Worm (Caenorhabditis elegans) whole organism, late embryonic: ENCODE measurements around the gene msrp-7.

ENCODE experiments used
- elt-2 ChIP-seq: sonication (generic microtip); optimal IDR thresholded peaks from 2 replicates; lab custom pipeline; 2016; ENCODE audit warnings: missing genetic modification reagents, missing genetic modification characterization, missing compliant biosample characterization
- lim-6 ChIP-seq: sonication (generic microtip); optimal IDR thresholded peaks from 2 replicates; lab custom pipeline; 2016; ENCODE audit warnings: missing genetic modification characterization, missing compliant biosample characterization
- lin-11 ChIP-seq: fragments of 200-800 bp; sonication (Bioruptor generic); optimal IDR thresholded peaks from 2 replicates; lab custom pipeline; 2018; ENCODE audit warnings: mild to moderate bottlenecking, missing genetic modification characterization, missing compliant biosample characterization
- nfya-1 ChIP-seq: sonication (generic microtip); optimal IDR thresholded peaks from 2 replicates; lab custom pipeline; 2017; ENCODE audit warnings: missing genetic modification characterization, mild to moderate bottlenecking, missing compliant biosample characterization, antibody characterized with exemption, moderate library complexity
- pag-3 ChIP-seq: sonication (generic microtip); optimal IDR thresholded peaks from 2 replicates; lab custom pipeline; 2016; ENCODE audit warnings: missing compliant biosample characterization, missing genetic modification characterization, borderline replicate concordance
- unc-55 ChIP-seq: sonication (generic microtip); optimal IDR thresholded peaks from 2 replicates; lab custom pipeline; 2017; ENCODE audit warnings: missing biosample characterization, missing genetic modification reagents, missing genetic modification characterization
- ztf-16 ChIP-seq: sonication (generic microtip); optimal IDR thresholded peaks from 2 replicates; lab custom pipeline; 2017; ENCODE audit warnings: missing genetic modification characterization, missing compliant biosample characterization

Gene msrp-7

ce11 chrII:10860840-10861239 lies 50.0 kb downstream of the msrp-7 start, which contains the start of gene M106.3:
Gene M106.3 (minus strand): TSS chrII:10860909.
- TF ChIP-seq unc-55 (GFP tag; lab: Kevin White, UChicago) (no peak), elt-2 (tag; lab: Kevin White, UChicago) (peak; percentile 15)

ce11 chrII:10861305-10861704 lies 50.5 kb downstream of the msrp-7 start:
- peak; percentile 98 for TF ChIP-seq nfya-1 (tag; lab: Kevin White, UChicago)
- no peak for TF ChIP-seq lim-6 (tag; lab: Kevin White, UChicago)
- TF ChIP-seq lin-11 (tag; lab: Kevin White, UChicago), result no peak
- no peak for TF ChIP-seq pag-3 (tag; lab: Kevin White, UChicago)
- TF ChIP-seq ztf-16 (tag; lab: Kevin White, UChicago), result no peak
